Fruit fly (Drosophila melanogaster): ENCODE measurements around the gene CG34165.

Gene CG34165

dm6 chr2L:14674606-14675100 is 38.9 kb upstream of the CG34165 start (continued):
- TF ChIP-seq Mes4 (GFP tag; optimal IDR thresholded peaks at IDR 0.05): no peak
- TF ChIP-seq CG6654 (GFP tag; optimal IDR thresholded peaks at IDR 0.05): peak; percentile 48
- no peak for TF ChIP-seq dati (GFP tag; IDR thresholded peaks at IDR 0.05)
- no peak for TF ChIP-seq Oaz (GFP tag; IDR thresholded peaks at IDR 0.05)
- TF ChIP-seq CG6689 (GFP tag; IDR thresholded peaks at IDR 0.05): peak; percentile 85
- no peak for TF ChIP-seq CG14441 (GFP tag; IDR thresholded peaks at IDR 0.05)
- peak; percentile 63; the same call in 1 of the 2 replicates for TF ChIP-seq peb (GFP tag; IDR thresholded peaks at IDR 0.05)
- TF ChIP-seq CG17186 (GFP tag; optimal IDR thresholded peaks at IDR 0.05): no peak
- TF ChIP-seq Adf1 (GFP tag; IDR thresholded peaks at IDR 0.05): no peak
- TF ChIP-seq gt (GFP tag; IDR thresholded peaks at IDR 0.05): no peak
- 0 out of 3 replicates have a peak, but pooled peaks have one; percentile 37 for TF ChIP-seq so (GFP tag; IDR thresholded peaks at IDR 0.05)
- TF ChIP-seq CG12659 (GFP tag; optimal IDR thresholded peaks at IDR 0.05): peak; percentile 51
- peak; percentile 62 for TF ChIP-seq az2 (GFP tag; optimal IDR thresholded peaks at IDR 0.05)
- TF ChIP-seq CG2116 (GFP tag; optimal IDR thresholded peaks at IDR 0.05): peak; percentile 32
- TF ChIP-seq NC2β (GFP tag; optimal IDR thresholded peaks at IDR 0.05): no peak
- peak; percentile 88 for TF ChIP-seq dmrt99B (tag; optimal IDR thresholded peaks at IDR 0.05)
- TF ChIP-seq bowl (GFP tag; IDR thresholded peaks at IDR 0.05): no peak
- TF ChIP-seq CG6791 (GFP tag; IDR thresholded peaks at IDR 0.05; ENCODE audit: partially characterized antibody): no peak
- peak; percentile 33 for TF ChIP-seq CG18476 (GFP tag; optimal IDR thresholded peaks at IDR 0.05)
- TF ChIP-seq B-H2 (GFP tag; optimal IDR thresholded peaks at IDR 0.05): no peak
- peak; percentile 93 for TF ChIP-seq CG8924 (tag; optimal IDR thresholded peaks at IDR 0.05)
- no peak for TF ChIP-seq Dip2 (GFP tag; IDR thresholded peaks at IDR 0.05)
- TF ChIP-seq pho (GFP tag; optimal IDR thresholded peaks at IDR 0.05): no peak
- peak; percentile 49 for TF ChIP-seq CG8281 (tag; optimal IDR thresholded peaks at IDR 0.05)
- TF ChIP-seq HLH54F (GFP tag; optimal IDR thresholded peaks at IDR 0.05): no peak
- TF ChIP-seq Sox100B (GFP tag; optimal IDR thresholded peaks at IDR 0.05): peak; percentile 88
- TF ChIP-seq Tbp (GFP tag; optimal IDR thresholded peaks at IDR 0.05): no peak
- TF ChIP-seq Six4 (GFP tag; optimal IDR thresholded peaks at IDR 0.05): peak; percentile 76
- no peak for TF ChIP-seq CG15479 (GFP tag; optimal IDR thresholded peaks at IDR 0.05)
- TF ChIP-seq br (optimal IDR thresholded peaks at IDR 0.05): no peak
- peak in 1 of 2 experiments; percentile 89 for TF ChIP-seq Eip74EF (GFP tag; optimal IDR thresholded peaks at IDR 0.05)
- TF ChIP-seq CG8765 (GFP tag; IDR thresholded peaks at IDR 0.05): no peak
- TF ChIP-seq TFAM (GFP tag; optimal IDR thresholded peaks at IDR 0.05): no peak
- TF ChIP-seq esg (GFP tag; conservative IDR thresholded peaks at IDR 0.05): peak; percentile 58
- peak; percentile 30; the same call in 1 of the 2 replicates for TF ChIP-seq slbo (GFP tag; IDR thresholded peaks at IDR 0.05)
- TF ChIP-seq CoRest (tag; optimal IDR thresholded peaks at IDR 0.05): peak; percentile 91
- no peak for TF ChIP-seq C15 (GFP tag; IDR thresholded peaks at IDR 0.05)
- TF ChIP-seq odd (GFP tag; optimal IDR thresholded peaks at IDR 0.05): peak; percentile 21
- peak; percentile 64 for TF ChIP-seq CG1529 (GFP tag; optimal IDR thresholded peaks at IDR 0.05)
- TF ChIP-seq eve (GFP tag; optimal IDR thresholded peaks at IDR 0.05): no peak
- no peak for TF ChIP-seq CG10321 (GFP tag; IDR thresholded peaks at IDR 0.05)
- TF ChIP-seq CG17612 (GFP tag; IDR thresholded peaks at IDR 0.05): no peak
- no peak for TF ChIP-seq ems (GFP tag; optimal IDR thresholded peaks at IDR 0.05)
- TF ChIP-seq CG18619 (GFP tag; optimal IDR thresholded peaks at IDR 0.05): peak; percentile 65
- TF ChIP-seq Med (GFP tag): no peak
- no peak for TF ChIP-seq CG12769 (tag; optimal IDR thresholded peaks at IDR 0.05)
- peak; percentile 92 for TF ChIP-seq CG2678 (tag; optimal IDR thresholded peaks at IDR 0.05)
- TF ChIP-seq CG2202 (tag; optimal IDR thresholded peaks at IDR 0.05): peak; percentile 88
- no peak for TF ChIP-seq sc (optimal IDR thresholded peaks at IDR 0.05)
- peak; percentile 70 for TF ChIP-seq sc (GFP tag; optimal IDR thresholded peaks at IDR 0.05)
- TF ChIP-seq fd3F (GFP tag; optimal IDR thresholded peaks at IDR 0.05): no peak
- TF ChIP-seq Jarid2 (GFP tag; optimal IDR thresholded peaks at IDR 0.05): peak; percentile 45

All from whole organism, embryonic.